Fruit fly (Drosophila melanogaster) whole organism, wandering third instar larva: Measurements from ENCODE around the gene Andorra.

ENCODE experiments used
- Abd-B ChIP-seq: fragments of >200 bp; optimal IDR thresholded peaks from 2 replicates; lab custom pipeline; 2017; ENCODE audit warnings: missing biosample characterization, missing genetic modification characterization
- CG32264 ChIP-seq: fragments of 200-800 bp; sonication (Bioruptor generic); optimal IDR thresholded peaks from 2 replicates; lab custom pipeline; 2016; ENCODE audit warnings: missing biosample characterization, missing genetic modification characterization
- CrebA ChIP-seq: fragments of 200-800 bp; sonication (Bioruptor generic); optimal IDR thresholded peaks from 2 replicates; lab custom pipeline; 2016; ENCODE audit warnings: missing biosample characterization, mild to moderate bottlenecking, missing genetic modification characterization, borderline replicate concordance
- Dfd ChIP-seq: fragments of >200 bp; optimal IDR thresholded peaks from 2 replicates; lab custom pipeline; 2017; ENCODE audit warnings: missing biosample characterization, missing genetic modification characterization
- Dif ChIP-seq: fragments of 200-275, 200-300 bp; sonication (Bioruptor generic); optimal IDR thresholded peaks from 2 replicates; lab custom pipeline; 2018; ENCODE audit warnings: missing biosample characterization, missing genetic modification characterization; ENCODE audit not compliant: partially characterized antibody
- HLH106 ChIP-seq: fragments of 200-800 bp; optimal IDR thresholded peaks from 3 replicates; lab custom pipeline; 2019; ENCODE audit warnings: missing biosample characterization, mild to moderate bottlenecking, missing genetic modification characterization, moderate library complexity
- Hnf4 ChIP-seq: fragments of 200-800 bp; sonication (Bioruptor generic); optimal IDR thresholded peaks from 2 replicates; lab custom pipeline; 2016; ENCODE audit warnings: missing biosample characterization, mild to moderate bottlenecking, missing genetic modification characterization
- Hr78 ChIP-seq: fragments of >200 bp; optimal IDR thresholded peaks from 2 replicates; lab custom pipeline; 2017; ENCODE audit warnings: missing biosample characterization, missing genetic modification characterization
- Jra ChIP-seq: sonication (Bioruptor generic); optimal IDR thresholded peaks from 2 replicates; lab custom pipeline; 2016; ENCODE audit warnings: missing biosample characterization, missing genetic modification characterization
- Mio ChIP-seq: sonication (Bioruptor generic); optimal IDR thresholded peaks from 2 replicates; lab custom pipeline; 2016; ENCODE audit warnings: missing biosample characterization, missing genetic modification characterization
- Myc ChIP-seq: fragments of >200 bp; optimal IDR thresholded peaks from 2 replicates; lab custom pipeline; 2017
- N ChIP-seq: fragments of >200 bp; optimal IDR thresholded peaks from 2 replicates; lab custom pipeline; 2018; ENCODE audit warnings: missing biosample characterization, missing external identifiers, missing genetic modification characterization
- OdsH ChIP-seq: fragments of 200-800 bp; sonication (Bioruptor generic); optimal IDR thresholded peaks from 2 replicates; lab custom pipeline; 2016; ENCODE audit warnings: missing biosample characterization, mild to moderate bottlenecking, missing genetic modification characterization
- Sp1 ChIP-seq: fragments of 200-800 bp; sonication (Bioruptor generic); optimal IDR thresholded peaks from 3 replicates; lab custom pipeline; 2019; ENCODE audit warnings: missing biosample characterization, mild to moderate bottlenecking, missing genetic modification characterization, moderate library complexity
- br ChIP-seq: fragments of 200-800 bp; sonication (Bioruptor generic); optimal IDR thresholded peaks from 2 replicates; lab custom pipeline; 2016; ENCODE audit warnings: missing biosample characterization, missing genetic modification characterization
- brk ChIP-seq: fragments of 200-800 bp; sonication (Bioruptor generic); optimal IDR thresholded peaks from 2 replicates; lab custom pipeline; 2016; ENCODE audit warnings: missing biosample characterization, mild to moderate bottlenecking, missing genetic modification characterization
- dl ChIP-seq, 2 experiments: fragments of 175-275, 200-275 bp in 1 of 2; fragments of 200-275 bp in 1 of 2; sonication (Bioruptor generic); optimal IDR thresholded peaks; lab custom pipeline; 2018; ENCODE audit warnings: mild to moderate bottlenecking in 2 of 2, missing biosample characterization in 2 of 2, missing genetic modification characterization in 2 of 2, moderate library complexity in 2 of 2; ENCODE audit not compliant: partially characterized antibody in 2 of 2, insufficient read depth in 1 of 2
- dmrt93B ChIP-seq: fragments of 200-800 bp; sonication (Bioruptor generic); optimal IDR thresholded peaks from 2 replicates; lab custom pipeline; 2018; ENCODE audit warnings: missing biosample characterization, mild to moderate bottlenecking, missing genetic modification characterization
- dsf ChIP-seq: sonication (Bioruptor generic); optimal IDR thresholded peaks from 2 replicates; lab custom pipeline; 2016; ENCODE audit warnings: missing biosample characterization, missing genetic modification characterization, borderline replicate concordance
- fru ChIP-seq: fragments of 200-800 bp; sonication (Bioruptor generic); optimal IDR thresholded peaks from 3 replicates; lab custom pipeline; 2016; ENCODE audit warnings: missing biosample characterization, mild to moderate bottlenecking, missing genetic modification characterization
- h ChIP-seq: fragments of 200-800 bp; sonication (Bioruptor generic); optimal IDR thresholded peaks from 3 replicates; lab custom pipeline; 2016; ENCODE audit warnings: missing biosample characterization, mild to moderate bottlenecking, missing genetic modification characterization
- jim ChIP-seq: fragments of 175-275, 200-325 bp; sonication (Bioruptor generic); optimal IDR thresholded peaks from 2 replicates; lab custom pipeline; 2016; ENCODE audit warnings: missing biosample characterization, mild to moderate bottlenecking, missing genetic modification characterization
- lola ChIP-seq: fragments of >200 bp; optimal IDR thresholded peaks from 2 replicates; lab custom pipeline; 2017; ENCODE audit warnings: missing biosample characterization, missing genetic modification characterization
- pan ChIP-seq: fragments of >200 bp; optimal IDR thresholded peaks from 2 replicates; lab custom pipeline; 2017
- psq ChIP-seq: fragments of 200-800 bp; sonication (Bioruptor generic); optimal IDR thresholded peaks from 3 replicates; lab custom pipeline; 2017; ENCODE audit warnings: missing biosample characterization, mild to moderate bottlenecking, missing genetic modification characterization, moderate library complexity
- rgr ChIP-seq: fragments of 200-800 bp; sonication (Bioruptor generic); optimal IDR thresholded peaks from 3 replicates; lab custom pipeline; 2016; ENCODE audit warnings: missing biosample characterization, mild to moderate bottlenecking, missing genetic modification characterization
- sage ChIP-seq: fragments of 200-800 bp; sonication (Bioruptor generic); optimal IDR thresholded peaks from 2 replicates; lab custom pipeline; 2016; ENCODE audit warnings: missing biosample characterization, mild to moderate bottlenecking, missing genetic modification characterization
- sv ChIP-seq: fragments of 200-800 bp; sonication (Bioruptor generic); optimal IDR thresholded peaks from 3 replicates; lab custom pipeline; 2016; ENCODE audit warnings: missing biosample characterization, missing genetic modification characterization
- tai ChIP-seq: sonication (Bioruptor generic); optimal IDR thresholded peaks from 2 replicates; lab custom pipeline; 2016; ENCODE audit warnings: missing biosample characterization, missing genetic modification characterization
- usp ChIP-seq: fragments of >200 bp; optimal IDR thresholded peaks from 2 replicates; lab custom pipeline; 2017; ENCODE audit warnings: missing biosample characterization, missing genetic modification characterization

Andorra gene

dm6 chrX:18177312-18177711, 2.0 kb downstream of the Andorra start, which contains the start of gene Frq2:
Frq2 (plus strand) TSS chrX:18177612.
- TF ChIP-seq psq = no peak
- TF ChIP-seq dl (GFP tag; optimal IDR thresholded peaks at IDR 0.05; lab: Kevin White, UChicago; ENCODE audit: insufficient read depth in 1 of 2, partially characterized antibody in 2 of 2) = no peak
- no peak for TF ChIP-seq Abd-B (GFP tag; lab: Kevin White, UChicago)
- no peak for TF ChIP-seq fru (GFP tag; lab: Kevin White, UChicago)
- TF ChIP-seq, all 38 proteins: peak for 0

- TF ChIP-seq OdsH = no peak
- TF ChIP-seq pan (lab: Kevin White, UChicago) = no peak
- peak; percentile 4 for TF ChIP-seq Dfd
- no peak for TF ChIP-seq h (GFP tag; lab: Kevin White, UChicago)
- TF ChIP-seq HLH106 (tag; lab: Kevin White, UChicago) = no peak
- TF ChIP-seq, all 38 proteins: peak for 1
Measured at dm6 chrX:18158967-18159366, 20.3 kb downstream of the Andorra start.

- TF ChIP-seq CG32264 (no peak), jim (no peak), Sp1 (no peak), Myc (no peak), br (no peak), psq (no peak), N (GFP tag; lab: Kevin White, UChicago) (no peak), Mio (GFP tag; lab: Kevin White, UChicago) (no peak), rgr (no peak), brk (no peak), lola (GFP tag; lab: Kevin White, UChicago) (no peak), dmrt93B (GFP tag; lab: Kevin White, UChicago) (no peak), Hr78 (no peak)
Measured at dm6 chrX:18154955-18155419, 24.3 kb downstream of the Andorra start, which contains the start of gene Frq1. Frq1 (plus strand) TSS chrX:18155369.

- TF ChIP-seq sv (GFP tag; lab: Kevin White, UChicago) (no peak), Hnf4 (no peak), usp (GFP tag; lab: Kevin White, UChicago) (no peak), tai (GFP tag; lab: Kevin White, UChicago) (no peak), Hr78 (no peak), dmrt93B (GFP tag; lab: Kevin White, UChicago) (no peak), Dif (GFP tag; lab: Kevin White, UChicago) (no peak), rgr (no peak), dl (GFP tag; optimal IDR thresholded peaks at IDR 0.05; lab: Kevin White, UChicago; ENCODE audit: insufficient read depth in 1 of 2, partially characterized antibody in 2 of 2) (no peak)
Measured at dm6 chrX:18153001-18153400, 26.3 kb downstream of the Andorra start.

- TF ChIP-seq HLH106 (tag; lab: Kevin White, UChicago) (no peak), h (GFP tag; lab: Kevin White, UChicago) (no peak)
Measured at dm6 chrX:18151323-18151722, 27.9 kb downstream of the Andorra start.

- TF ChIP-seq brk (no peak), Jra (GFP tag; lab: Kevin White, UChicago) (no peak), CG32264 (no peak), Sp1 (no peak), Hr78 (no peak), dl (GFP tag; optimal IDR thresholded peaks at IDR 0.05; lab: Kevin White, UChicago; ENCODE audit: insufficient read depth in 1 of 2, partially characterized antibody in 2 of 2) (no peak), sage (GFP tag; lab: Kevin White, UChicago) (no peak), sv (GFP tag; lab: Kevin White, UChicago) (no peak), pan (lab: Kevin White, UChicago) (no peak), dmrt93B (GFP tag; lab: Kevin White, UChicago) (no peak), fru (GFP tag; lab: Kevin White, UChicago) (no peak), CrebA (no peak), psq (no peak), Dif (GFP tag; lab: Kevin White, UChicago) (no peak), Mio (GFP tag; lab: Kevin White, UChicago) (no peak), Abd-B (GFP tag; lab: Kevin White, UChicago) (no peak), HLH106 (tag; lab: Kevin White, UChicago) (no peak), dsf (GFP tag; lab: Kevin White, UChicago) (no peak), tai (GFP tag; lab: Kevin White, UChicago) (no peak)
Measured at dm6 chrX:18149292-18149691, 30.0 kb downstream of the Andorra start.
